Worm (Caenorhabditis elegans) whole organism, young adult: ENCODE results near the gene C16C8.7.

ENCODE experiments used
- B0261.1 ChIP-seq: sonication (generic microtip); optimal IDR thresholded peaks from 2 replicates; lab custom pipeline; 2016; ENCODE audit warnings: mild to moderate bottlenecking, missing genetic modification characterization, moderate library complexity, missing compliant biosample characterization
- C06A6.2 ChIP-seq: fragments of 200-800 bp; sonication (Bioruptor generic); conservative IDR thresholded peaks from 2 replicates; pipeline ENCODE4 v1.3.6; 2022; ENCODE audit warnings: missing genetic modification characterization, missing compliant biosample characterization
- D2030.7 ChIP-seq: fragments of 200-800 bp; sonication (Bioruptor generic); IDR thresholded peaks from 2 replicates; pipeline ENCODE4 v1.3.6; 2022; ENCODE audit warnings: missing genetic modification reagents, missing genetic modification characterization, missing compliant biosample characterization
- F23B12.7 ChIP-seq: sonication (generic microtip); optimal IDR thresholded peaks from 2 replicates; lab custom pipeline; 2017; ENCODE audit warnings: missing genetic modification characterization, mild to moderate bottlenecking, missing compliant biosample characterization, antibody characterized with exemption, moderate library complexity; ENCODE audit not compliant: insufficient read depth
- F33H1.4 ChIP-seq: fragments of 200-800 bp; sonication (Bioruptor generic); IDR thresholded peaks from 2 replicates; pipeline ENCODE4 v1.3.6; 2022; ENCODE audit warnings: missing genetic modification reagents, missing genetic modification characterization, missing compliant biosample characterization
- F39B2.1 ChIP-seq: fragments of 200-800 bp; sonication (Bioruptor generic); IDR thresholded peaks from 2 replicates; pipeline ENCODE4 v1.3.6; 2022; ENCODE audit warnings: missing genetic modification reagents, missing genetic modification characterization, missing compliant biosample characterization
- F49E8.2 ChIP-seq: sonication (generic microtip); optimal IDR thresholded peaks from 3 replicates; lab custom pipeline; 2017; ENCODE audit warnings: missing genetic modification characterization, mild to moderate bottlenecking, missing compliant biosample characterization, antibody characterized with exemption, moderate library complexity; ENCODE audit not compliant: insufficient read depth
- F52B5.7 ChIP-seq: sonication (generic microtip); optimal IDR thresholded peaks from 2 replicates; lab custom pipeline; 2016; ENCODE audit warnings: mild to moderate bottlenecking, missing genetic modification characterization, missing compliant biosample characterization
- F57C9.4 ChIP-seq: sonication (generic microtip); optimal IDR thresholded peaks from 2 replicates; lab custom pipeline; 2017; ENCODE audit warnings: mild to moderate bottlenecking, missing genetic modification characterization, missing compliant biosample characterization
- K12H6.12 ChIP-seq: fragments of 200-800 bp; sonication (Bioruptor generic); optimal IDR thresholded peaks from 2 replicates; lab custom pipeline; 2018; ENCODE audit warnings: mild to moderate bottlenecking, missing genetic modification characterization, missing compliant biosample characterization
- T26A5.8 ChIP-seq: sonication (generic microtip); optimal IDR thresholded peaks from 2 replicates; lab custom pipeline; 2016; ENCODE audit warnings: missing genetic modification characterization, missing compliant biosample characterization
- Y79H2A.3 ChIP-seq: fragments of 200-800 bp; sonication (Bioruptor generic); conservative IDR thresholded peaks from 2 replicates; pipeline ENCODE4 v1.3.6; 2022; ENCODE audit warnings: missing genetic modification reagents, missing genetic modification characterization, missing compliant biosample characterization
- akir-1 ChIP-seq: fragments of 200-800 bp; sonication (Bioruptor generic); optimal IDR thresholded peaks from 2 replicates; lab custom pipeline; 2018; ENCODE audit warnings: mild to moderate bottlenecking, missing genetic modification characterization, moderate library complexity, missing compliant biosample characterization
- bed-1 ChIP-seq: fragments of 200-800 bp; sonication (Bioruptor generic); IDR thresholded peaks from 2 replicates; pipeline ENCODE4 v1.3.6; 2022; ENCODE audit warnings: missing genetic modification reagents, missing genetic modification characterization, missing compliant biosample characterization
- ceh-100 ChIP-seq: fragments of 200-800 bp; sonication (Bioruptor generic); IDR thresholded peaks from 2 replicates; pipeline ENCODE4 v1.3.6; 2022; ENCODE audit warnings: missing genetic modification reagents, missing genetic modification characterization, missing compliant biosample characterization
- dpff-1 ChIP-seq: sonication (generic microtip); optimal IDR thresholded peaks from 2 replicates; lab custom pipeline; 2017; ENCODE audit warnings: mild to moderate bottlenecking, missing genetic modification characterization, missing compliant biosample characterization
- let-526 ChIP-seq: fragments of 200-800 bp; sonication (Bioruptor generic); IDR thresholded peaks from 2 replicates; pipeline ENCODE4 v1.3.6; 2022; ENCODE audit warnings: missing genetic modification reagents, missing genetic modification characterization, missing compliant biosample characterization
- lin-26 ChIP-seq: fragments of 200-800 bp; sonication (Bioruptor generic); IDR thresholded peaks from 2 replicates; pipeline ENCODE4 v1.3.6; 2022; ENCODE audit warnings: missing genetic modification reagents, missing genetic modification characterization, missing compliant biosample characterization
- lin-35 ChIP-seq, 3 experiments: fragments of 150-350 bp in 2 of 3; sonication (generic microtip) in 1 of 3; optimal IDR thresholded peaks; 2 replicates each; lab custom pipeline; 2014 to 2018; ENCODE audit warnings: missing biosample characterization in 3 of 3, missing genetic modification characterization in 3 of 3, missing genetic modification reagents in 3 of 3
- lir-1 ChIP-seq: fragments of 200-800 bp; sonication (Bioruptor generic); conservative IDR thresholded peaks from 2 replicates; pipeline ENCODE4 v1.3.6; 2022; ENCODE audit warnings: missing genetic modification reagents, missing genetic modification characterization, missing compliant biosample characterization
- lsl-1 ChIP-seq: fragments of 200-800 bp; sonication (Bioruptor generic); optimal IDR thresholded peaks from 2 replicates; lab custom pipeline; 2018; ENCODE audit warnings: mild to moderate bottlenecking, missing genetic modification characterization, moderate library complexity, missing compliant biosample characterization
- madf-3 ChIP-seq: fragments of 200-800 bp; sonication (Bioruptor generic); IDR thresholded peaks from 2 replicates; pipeline ENCODE4 v1.3.6; 2022; ENCODE audit warnings: missing genetic modification reagents, missing genetic modification characterization, missing compliant biosample characterization
- madf-6 ChIP-seq: fragments of 200-800 bp; sonication (Bioruptor generic); IDR thresholded peaks from 2 replicates; pipeline ENCODE4 v1.3.6; 2022; ENCODE audit warnings: missing genetic modification reagents, missing genetic modification characterization, missing compliant biosample characterization
- mel-28 ChIP-seq: sonication (generic microtip); optimal IDR thresholded peaks from 2 replicates; lab custom pipeline; 2016; ENCODE audit warnings: borderline replicate concordance, mild to moderate bottlenecking, missing genetic modification characterization, missing compliant biosample characterization
- mes-4 ChIP-seq: sonication (generic microtip); optimal IDR thresholded peaks from 2 replicates; lab custom pipeline; 2016; ENCODE audit warnings: missing genotype, missing genetic modification characterization, missing compliant biosample characterization
- mxl-1 ChIP-seq: sonication (generic microtip); optimal IDR thresholded peaks from 2 replicates; lab custom pipeline; 2016; ENCODE audit warnings: missing genetic modification characterization, missing compliant biosample characterization
- nhr-120 ChIP-seq: fragments of 200-800 bp; sonication (Bioruptor generic); IDR thresholded peaks from 2 replicates; pipeline ENCODE4 v1.3.6; 2022; ENCODE audit warnings: missing genetic modification characterization, missing compliant biosample characterization
- nhr-179 ChIP-seq: sonication (generic microtip); optimal IDR thresholded peaks from 2 replicates; lab custom pipeline; 2016; ENCODE audit warnings: mild to moderate bottlenecking, missing genetic modification characterization, missing compliant biosample characterization
- pha-4 ChIP-seq: fragments of 150-350 bp; sonication (generic microtip); optimal IDR thresholded peaks from 2 replicates; lab custom pipeline; 2014; ENCODE audit warnings: missing biosample characterization, missing genetic modification reagents, missing genetic modification characterization
- sea-2 ChIP-seq: fragments of 200-800 bp; sonication (Bioruptor generic); IDR thresholded peaks from 2 replicates; pipeline ENCODE4 v1.3.6; 2022; ENCODE audit warnings: missing genetic modification characterization, missing compliant biosample characterization
- snpc-3.4 ChIP-seq: sonication (generic microtip); optimal IDR thresholded peaks from 2 replicates; lab custom pipeline; 2017; ENCODE audit warnings: missing genetic modification characterization, mild to moderate bottlenecking, missing compliant biosample characterization, antibody characterized with exemption, moderate library complexity, missing genotype, missing genetic modification reagents
- tbx-9 ChIP-seq: sonication (generic microtip); optimal IDR thresholded peaks from 2 replicates; lab custom pipeline; 2016; ENCODE audit warnings: borderline replicate concordance, missing genetic modification characterization, inconsistent platforms, missing compliant biosample characterization
- tlf-1 ChIP-seq: fragments of 200-800 bp; sonication (Bioruptor generic); optimal IDR thresholded peaks from 2 replicates; lab custom pipeline; 2018; ENCODE audit warnings: mild to moderate bottlenecking, missing genetic modification characterization, missing compliant biosample characterization
- unc-62 ChIP-seq: fragments of 150-350 bp; optimal IDR thresholded peaks from 2 replicates; lab custom pipeline; 2014; ENCODE audit warnings: missing biosample characterization, missing genetic modification reagents, missing genetic modification characterization
- zfh-2 ChIP-seq: fragments of 200-800 bp; sonication (Bioruptor generic); conservative IDR thresholded peaks from 2 replicates; pipeline ENCODE4 v1.3.6; 2022; ENCODE audit warnings: missing genetic modification reagents, missing genetic modification characterization, missing compliant biosample characterization
- ztf-18 ChIP-seq: sonication (generic microtip); optimal IDR thresholded peaks from 2 replicates; lab custom pipeline; 2016; ENCODE audit warnings: missing genotype, mild to moderate bottlenecking, missing genetic modification characterization, missing compliant biosample characterization

Gene C16C8.7

ce11 chrII:3448776-3449280, 11.1 kb downstream of the C16C8.7 start, which contains the start of gene C16C8.25:
Gene C16C8.25 (plus strand): TSS chrII:3449230.
- TF ChIP-seq lir-1 (GFP tag; lab: Robert Waterston, UW) (no peak), F49E8.2 (tag; lab: Kevin White, UChicago) (no peak), lsl-1 (GFP tag; lab: Kevin White, UChicago) (peak; percentile 72), Y79H2A.3 (GFP tag; lab: Robert Waterston, UW) (no peak), ceh-100 (GFP tag; lab: Robert Waterston, UW) (no peak), D2030.7 (GFP tag; lab: Robert Waterston, UW) (0 out of 2 replicates have a peak, but pooled peaks have one; percentile 33), madf-6 (GFP tag; lab: Robert Waterston, UW) (peak; percentile 60; the same call in 1 of the 2 replicates), sea-2 (GFP tag; lab: Robert Waterston, UW) (no peak)

- TF ChIP-seq tbx-9 (tag; lab: Kevin White, UChicago) (no peak), pha-4 (no peak), madf-3 (GFP tag; lab: Robert Waterston, UW) (no peak), bed-1 (GFP tag; lab: Robert Waterston, UW) (no peak), nhr-120 (GFP tag; lab: Robert Waterston, UW) (no peak)
Measured at ce11 chrII:3447906-3448305, 12.0 kb downstream of the C16C8.7 start, which contains the start of gene C16C8.21. Gene C16C8.21 (plus strand): TSS chrII:3448206.

- TF ChIP-seq K12H6.12 (tag; lab: Kevin White, UChicago) (no peak), unc-62 (GFP tag; lab: Kevin White, UChicago) (no peak), ztf-18 (tag; lab: Kevin White, UChicago) (no peak), akir-1 (no peak), nhr-179 (tag; lab: Kevin White, UChicago) (no peak), mel-28 (tag; lab: Kevin White, UChicago) (no peak), F39B2.1 (GFP tag; lab: Robert Waterston, UW) (no peak), T26A5.8 (no peak), let-526 (GFP tag; lab: Robert Waterston, UW) (no peak), lin-35 (GFP tag; optimal IDR thresholded peaks at IDR 0.05; lab: Kevin White, UChicago) (no peak), F52B5.7 (tag; lab: Kevin White, UChicago) (no peak), C06A6.2 (GFP tag; lab: Robert Waterston, UW) (no peak), nhr-120 (GFP tag; lab: Robert Waterston, UW) (no peak), F23B12.7 (tag; lab: Kevin White, UChicago) (no peak), F33H1.4 (GFP tag; lab: Robert Waterston, UW) (no peak), zfh-2 (GFP tag; lab: Robert Waterston, UW) (no peak), tlf-1 (GFP tag; lab: Kevin White, UChicago) (no peak), mxl-1 (tag; lab: Kevin White, UChicago) (no peak), snpc-3.4 (no peak), mes-4 (tag; lab: Kevin White, UChicago) (no peak)
Measured at ce11 chrII:3446647-3447046, 13.3 kb downstream of the C16C8.7 start, which contains the start of the genes C16C8.20 and gldi-6. Gene C16C8.20 (plus strand): TSS chrII:3446947. Gene gldi-6 (plus strand): TSS chrII:3446947.

- TF ChIP-seq F57C9.4 (tag; lab: Kevin White, UChicago), result no peak
- no peak for TF ChIP-seq lin-26 (GFP tag; lab: Robert Waterston, UW)
- no peak for TF ChIP-seq dpff-1 (tag; lab: Kevin White, UChicago)
- TF ChIP-seq K12H6.12 (tag; lab: Kevin White, UChicago), result no peak
- no peak for TF ChIP-seq B0261.1 (tag; lab: Kevin White, UChicago)
- peak; percentile 71 for TF ChIP-seq lsl-1 (GFP tag; lab: Kevin White, UChicago)
- TF ChIP-seq madf-6 (GFP tag; lab: Robert Waterston, UW), result peak; percentile 21; the same call in 1 of the 2 replicates
Measured at ce11 chrII:3445285-3445806, 14.6 kb downstream of the C16C8.7 start, which contains the start of the genes C16C8.5 and C16C8.16. Gene C16C8.5 (minus strand): TSS chrII:3445385. Gene C16C8.16 (plus strand): TSS chrII:3445756.
